Fruit fly (Drosophila melanogaster): ENCODE data around the gene mop.
A peak's percentile ranks its signal among the peaks of the same experiment; 100 is the strongest.

- peak; percentile 48 for TF ChIP-seq Dfd (GFP tag; optimal IDR thresholded peaks at IDR 0.05)
- TF ChIP-seq HLH106 (tag; optimal IDR thresholded peaks at IDR 0.05): peak; percentile 73
- TF ChIP-seq Jra (GFP tag; optimal IDR thresholded peaks at IDR 0.05): no peak
- no peak for TF ChIP-seq tai (GFP tag; optimal IDR thresholded peaks at IDR 0.05)
- TF ChIP-seq ey (GFP tag; optimal IDR thresholded peaks at IDR 0.05): peak; percentile 70
- no peak for TF ChIP-seq Hr83 (GFP tag; optimal IDR thresholded peaks at IDR 0.05; ENCODE audit: poor library complexity, severe bottlenecking)
- TF ChIP-seq Myc (optimal IDR thresholded peaks at IDR 0.05): no peak
Observed at dm6 chr3L:14784949-14785408, 9.1 kb upstream of the mop start.

Measured in whole organism, wandering third instar larva.